Fruit fly (Drosophila melanogaster) whole organism: ENCODE results near the gene CG13658.

Source experiments
- CG8478 ChIP-seq: fragments of >200 bp; optimal IDR thresholded peaks from 2 replicates; lab custom pipeline; 2018; ENCODE audit warnings: inconsistent platforms
- Dll ChIP-seq: fragments of >200 bp; optimal IDR thresholded peaks from 2 replicates; lab custom pipeline; 2017
- EcR ChIP-seq, 2 experiments: fragments of >200 bp; optimal IDR thresholded peaks; 2 replicates each; lab custom pipeline; 2017; ENCODE audit warnings: missing biosample characterization in 2 of 2, missing genetic modification characterization in 2 of 2, missing genetic modification reagents in 2 of 2
- pan ChIP-seq: fragments of >200 bp; optimal IDR thresholded peaks from 2 replicates; lab custom pipeline; 2017
- psq ChIP-seq: fragments of >200 bp; optimal IDR thresholded peaks from 2 replicates; lab custom pipeline; 2017
- usp ChIP-seq: fragments of >200 bp; optimal IDR thresholded peaks from 2 replicates; lab custom pipeline; 2017; ENCODE audit warnings: missing biosample characterization, missing genetic modification characterization, mixed read lengths

DNA sequence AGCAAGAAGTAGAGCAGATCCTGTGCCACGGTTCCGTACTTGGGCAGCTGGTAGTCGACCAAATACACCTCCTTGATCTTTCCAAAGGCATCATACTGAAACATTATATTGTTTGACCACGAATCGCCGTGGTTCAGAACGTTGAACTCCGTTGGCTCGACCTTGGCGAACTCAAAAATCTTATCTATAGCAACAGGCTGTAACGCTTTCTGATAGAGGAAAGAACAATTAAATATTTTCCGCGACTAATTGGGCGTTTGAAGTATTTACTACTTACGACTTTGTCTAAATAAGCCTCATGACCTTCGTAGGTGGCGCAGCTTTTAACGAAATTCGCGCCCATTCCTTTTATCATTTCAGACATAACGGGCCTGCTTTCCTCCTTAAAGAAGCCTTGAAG, 34.4 kb downstream of the CG13658 start:
- TF ChIP-seq psq (lab: Kevin White, UChicago) (no peak), Dll (lab: Kevin White, UChicago) (no peak), EcR (GFP tag; optimal IDR thresholded peaks at IDR 0.05; lab: Kevin White, UChicago) (no peak), pan (lab: Kevin White, UChicago) (no peak), CG8478 (no peak), usp (GFP tag; lab: Kevin White, UChicago) (no peak)
